Fruit fly (Drosophila melanogaster) whole organism, embryonic: ENCODE measurements around the gene Sidpn.
A peak's percentile ranks its signal among the peaks of the same experiment; 100 is the strongest.

Experiments
- Bteb2 ChIP-seq: fragments of 200-800 bp; sonication (Bioruptor generic); optimal IDR thresholded peaks from 2 replicates; lab custom pipeline; 2016; ENCODE audit warnings: missing biosample characterization, missing genetic modification characterization
- CG10543 ChIP-seq: fragments of 200-800 bp; sonication (Bioruptor generic); optimal IDR thresholded peaks from 3 replicates; lab custom pipeline; 2017; ENCODE audit warnings: missing biosample characterization, mild to moderate bottlenecking, missing genetic modification characterization, moderate library complexity
- CG12071 ChIP-seq: fragments of 200-800 bp; sonication (Bioruptor generic); optimal IDR thresholded peaks from 3 replicates; lab custom pipeline; 2018; ENCODE audit warnings: missing biosample characterization, mild to moderate bottlenecking, missing genetic modification characterization
- CG1647 ChIP-seq: fragments of 200-800 bp; sonication (Bioruptor generic); optimal IDR thresholded peaks from 3 replicates; lab custom pipeline; 2016; ENCODE audit warnings: missing biosample characterization, missing genetic modification characterization
- CG17361 ChIP-seq: fragments of 200-800 bp; sonication (Bioruptor generic); IDR thresholded peaks from 3 replicates; pipeline ENCODE4 v1.3.6; 2022; ENCODE audit warnings: missing biosample characterization, missing genetic modification characterization
- CG18476 ChIP-seq: fragments of 200-800 bp; sonication (Bioruptor generic); optimal IDR thresholded peaks from 2 replicates; lab custom pipeline; 2016; ENCODE audit warnings: missing biosample characterization, mild to moderate bottlenecking, missing genetic modification characterization
- CG18599 ChIP-seq: fragments of 200-800 bp; sonication (Bioruptor generic); optimal IDR thresholded peaks from 3 replicates; lab custom pipeline; 2017; ENCODE audit warnings: missing biosample characterization, missing genetic modification characterization, mild to moderate bottlenecking, moderate library complexity, missing genetic modification reagents
- CG2199 ChIP-seq: fragments of 200-800 bp; sonication (Bioruptor generic); IDR thresholded peaks from 3 replicates; pipeline ENCODE4 v1.3.6; 2022; ENCODE audit warnings: missing biosample characterization, missing genetic modification characterization
- CG2678 ChIP-seq: fragments of 200-800 bp; sonication (Bioruptor generic); optimal IDR thresholded peaks from 3 replicates; lab custom pipeline; 2019; ENCODE audit warnings: missing biosample characterization, mild to moderate bottlenecking, missing genetic modification characterization, moderate library complexity
- CG2875 ChIP-seq: fragments of 200-800 bp; sonication (Bioruptor generic); optimal IDR thresholded peaks from 2 replicates; lab custom pipeline; 2017; ENCODE audit warnings: missing biosample characterization, mild to moderate bottlenecking, missing genetic modification characterization, missing genetic modification reagents
- CG30431 ChIP-seq: fragments of 200-800 bp; sonication (Bioruptor generic); optimal IDR thresholded peaks from 2 replicates; lab custom pipeline; 2017; ENCODE audit warnings: missing biosample characterization, missing genetic modification characterization
- CG32772 ChIP-seq: fragments of 200-800 bp; sonication (Bioruptor generic); IDR thresholded peaks from 2 replicates; pipeline ENCODE4 v1.3.6; 2022; ENCODE audit warnings: missing biosample characterization, missing genetic modification characterization
- CG34376 ChIP-seq: fragments of 200-800 bp; sonication (Bioruptor generic); optimal IDR thresholded peaks from 2 replicates; lab custom pipeline; 2018; ENCODE audit warnings: missing biosample characterization, mild to moderate bottlenecking, missing genetic modification characterization
- CG3847 ChIP-seq: fragments of 200-800 bp; sonication (Bioruptor generic); IDR thresholded peaks from 2 replicates; pipeline ENCODE4 v1.3.6; 2022; ENCODE audit warnings: missing biosample characterization, missing genetic modification characterization
- CG43689 ChIP-seq: fragments of 200-800 bp; sonication (Bioruptor generic); IDR thresholded peaks from 2 replicates; pipeline ENCODE4 v1.3.6; 2022; ENCODE audit warnings: missing biosample characterization, missing genetic modification characterization
- CG6654 ChIP-seq: fragments of 200-800 bp; sonication (Bioruptor generic); optimal IDR thresholded peaks from 2 replicates; lab custom pipeline; 2017; ENCODE audit warnings: missing biosample characterization, mild to moderate bottlenecking, missing genetic modification characterization
- CG6854 ChIP-seq: fragments of 200-800 bp; sonication (Bioruptor generic); optimal IDR thresholded peaks from 3 replicates; lab custom pipeline; 2017; ENCODE audit warnings: missing biosample characterization, mild to moderate bottlenecking, missing genetic modification characterization
- CG7745 ChIP-seq: fragments of 200-800 bp; sonication (Bioruptor generic); optimal IDR thresholded peaks from 2 replicates; lab custom pipeline; 2018; ENCODE audit warnings: missing biosample characterization, mild to moderate bottlenecking, missing genetic modification characterization, moderate library complexity
- CG7963 ChIP-seq: fragments of 200-800 bp; sonication (Bioruptor generic); IDR thresholded peaks from 3 replicates; pipeline ENCODE4 v1.3.6; 2022; ENCODE audit warnings: missing biosample characterization, missing genetic modification characterization; ENCODE audit not compliant: partially characterized antibody
- CHES-1-like ChIP-seq: fragments of 200-800 bp; sonication (Bioruptor generic); optimal IDR thresholded peaks from 2 replicates; lab custom pipeline; 2016; ENCODE audit warnings: missing biosample characterization, missing genetic modification characterization
- Chrac-16 ChIP-seq: fragments of 200-800 bp; sonication (Bioruptor generic); optimal IDR thresholded peaks from 3 replicates; lab custom pipeline; 2016; ENCODE audit warnings: missing biosample characterization, missing genetic modification characterization
- CkIIα-i1 ChIP-seq: fragments of 200-800 bp; sonication (Bioruptor generic); IDR thresholded peaks from 2 replicates; pipeline ENCODE4 v1.3.6; 2022; ENCODE audit warnings: missing biosample characterization, missing genetic modification characterization
- Dfd ChIP-seq, 2 experiments: fragments of >200 bp; optimal IDR thresholded peaks; 2 replicates each; lab custom pipeline; 2017; ENCODE audit warnings: missing biosample characterization in 2 of 2, missing genetic modification characterization in 2 of 2
- E2f1 ChIP-seq: fragments of 200-800 bp; sonication (Bioruptor generic); IDR thresholded peaks from 2 replicates; pipeline ENCODE4 v1.3.6; 2022; ENCODE audit warnings: missing biosample characterization, missing genetic modification characterization
- Hey ChIP-seq: fragments of 200-800 bp; sonication (Bioruptor generic); optimal IDR thresholded peaks from 3 replicates; lab custom pipeline; 2018; ENCODE audit warnings: missing biosample characterization, mild to moderate bottlenecking, missing genetic modification characterization
- HmgZ ChIP-seq: fragments of 200-800 bp; sonication (Bioruptor generic); optimal IDR thresholded peaks from 2 replicates; lab custom pipeline; 2018; ENCODE audit warnings: missing biosample characterization, mild to moderate bottlenecking, missing genetic modification characterization
- Hr3 ChIP-seq: fragments of 200-800 bp; sonication (Bioruptor generic); optimal IDR thresholded peaks from 3 replicates; lab custom pipeline; 2016; ENCODE audit warnings: missing biosample characterization, missing genetic modification characterization
- Jarid2 ChIP-seq: fragments of 200-800 bp; sonication (Bioruptor generic); optimal IDR thresholded peaks from 3 replicates; lab custom pipeline; 2017; ENCODE audit warnings: mild to moderate bottlenecking, missing biosample characterization, missing genetic modification reagents, missing genetic modification characterization
- Max ChIP-seq: fragments of 200-800 bp; sonication (Bioruptor generic); optimal IDR thresholded peaks from 2 replicates; lab custom pipeline; 2016; ENCODE audit warnings: missing biosample characterization, mild to moderate bottlenecking, missing genetic modification characterization
- Rfx ChIP-seq: fragments of 200-800 bp; sonication (Bioruptor generic); IDR thresholded peaks from 2 replicates; pipeline ENCODE4 v1.3.6; 2022; ENCODE audit warnings: missing biosample characterization, missing genetic modification characterization
- Taf1 ChIP-seq: fragments of 200-800 bp; sonication (Bioruptor generic); IDR thresholded peaks from 2 replicates; pipeline ENCODE4 v1.3.6; 2022; ENCODE audit warnings: missing biosample characterization, missing genetic modification characterization
- bbx ChIP-seq: fragments of 200-800 bp; sonication (Bioruptor generic); IDR thresholded peaks from 2 replicates; pipeline ENCODE4 v1.3.6; 2022; ENCODE audit warnings: missing biosample characterization, missing genetic modification characterization; ENCODE audit not compliant: partially characterized antibody
- bigmax ChIP-seq: fragments of 200-800 bp; sonication (Bioruptor generic); optimal IDR thresholded peaks from 2 replicates; lab custom pipeline; 2018; ENCODE audit warnings: missing biosample characterization, mild to moderate bottlenecking, missing genetic modification characterization
- cas ChIP-seq: fragments of 200-800 bp; sonication (Bioruptor generic); IDR thresholded peaks from 2 replicates; pipeline ENCODE4 v1.3.6; 2022; ENCODE audit warnings: missing biosample characterization, missing genetic modification characterization
- chm ChIP-seq: fragments of 200-800 bp; sonication (Bioruptor generic); IDR thresholded peaks from 2 replicates; pipeline ENCODE4 v1.3.6; 2022; ENCODE audit warnings: missing biosample characterization, missing genetic modification characterization
- ci ChIP-seq: fragments of 200-800 bp; sonication (Bioruptor generic); IDR thresholded peaks from 3 replicates; pipeline ENCODE4 v1.3.6; 2022; ENCODE audit warnings: missing biosample characterization, missing genetic modification characterization
- dysf ChIP-seq: fragments of 200-800 bp; sonication (Bioruptor generic); IDR thresholded peaks from 3 replicates; pipeline ENCODE4 v1.3.6; 2022; ENCODE audit warnings: missing biosample characterization, missing genetic modification characterization
- gcm2 ChIP-seq: fragments of 200-800 bp; sonication (Bioruptor generic); optimal IDR thresholded peaks from 2 replicates; lab custom pipeline; 2016; ENCODE audit warnings: missing biosample characterization, missing genetic modification characterization
- jumu ChIP-seq: fragments of 200-800 bp; sonication (Bioruptor generic); optimal IDR thresholded peaks from 3 replicates; lab custom pipeline; 2016; ENCODE audit warnings: missing biosample characterization, missing genetic modification characterization
- knrl ChIP-seq: fragments of 200-800 bp; sonication (Bioruptor generic); IDR thresholded peaks from 3 replicates; pipeline ENCODE4 v1.3.6; 2022; ENCODE audit warnings: missing biosample characterization, missing genetic modification characterization; ENCODE audit not compliant: partially characterized antibody
- lab ChIP-seq: fragments of 200-800 bp; sonication (Bioruptor generic); optimal IDR thresholded peaks from 3 replicates; lab custom pipeline; 2017; ENCODE audit warnings: missing biosample characterization, missing genetic modification characterization, mild to moderate bottlenecking, moderate library complexity, missing genetic modification reagents
- lola ChIP-seq, 3 experiments: fragments of >200 bp in 2 of 3; fragments of 200-800 bp in 1 of 3; sonication (Bioruptor generic) in 1 of 3; optimal IDR thresholded peaks; 2 replicates each; lab custom pipeline; 2017 to 2019; ENCODE audit warnings: missing biosample characterization in 3 of 3, missing genetic modification characterization in 3 of 3, mild to moderate bottlenecking in 1 of 3, moderate library complexity in 1 of 3
- mld ChIP-seq: fragments of 200-800 bp; sonication (Bioruptor generic); IDR thresholded peaks from 3 replicates; pipeline ENCODE4 v1.3.6; 2022; ENCODE audit warnings: missing biosample characterization, missing genetic modification characterization; ENCODE audit not compliant: partially characterized antibody
- so ChIP-seq: fragments of 200-800 bp; sonication (Bioruptor generic); IDR thresholded peaks from 3 replicates; pipeline ENCODE4 v1.3.6; 2022; ENCODE audit warnings: missing biosample characterization, missing genetic modification characterization
- sqz ChIP-seq: fragments of 200-800 bp; sonication (Bioruptor generic); optimal IDR thresholded peaks from 3 replicates; lab custom pipeline; 2018; ENCODE audit warnings: missing biosample characterization, mild to moderate bottlenecking, missing genetic modification characterization
- ssp ChIP-seq: fragments of 200-800 bp; sonication (Bioruptor generic); IDR thresholded peaks from 2 replicates; pipeline ENCODE4 v1.3.6; 2022; ENCODE audit warnings: missing biosample characterization, missing genetic modification characterization
- tio ChIP-seq: fragments of 200-800 bp; sonication (Bioruptor generic); optimal IDR thresholded peaks from 2 replicates; lab custom pipeline; 2017; ENCODE audit warnings: missing biosample characterization, missing genetic modification characterization, inconsistent platforms
- tx ChIP-seq: fragments of 200-800 bp; sonication (Bioruptor generic); optimal IDR thresholded peaks from 2 replicates; lab custom pipeline; 2016; ENCODE audit warnings: missing biosample characterization, missing genetic modification characterization
- wek ChIP-seq: fragments of 200-800 bp; sonication (Bioruptor generic); optimal IDR thresholded peaks from 3 replicates; lab custom pipeline; 2018; ENCODE audit warnings: missing biosample characterization, mild to moderate bottlenecking, missing genetic modification characterization, moderate library complexity
- z ChIP-seq: fragments of 200-800 bp; sonication (Bioruptor generic); IDR thresholded peaks from 3 replicates; pipeline ENCODE4 v1.3.6; 2022; ENCODE audit warnings: missing biosample characterization, missing genetic modification characterization

Sidpn gene

dm6 chr2L:18995660-18996417 is 31.7 kb upstream of the Sidpn start, which contains the start of gene CG10650 (continued):
- TF ChIP-seq CG7745 (tag; lab: Kevin White, UChicago), result no peak
- TF ChIP-seq Hr3, result no peak
- TF ChIP-seq Bteb2 (GFP tag; lab: Kevin White, UChicago), result no peak
- TF ChIP-seq tx (GFP tag; lab: Kevin White, UChicago), result no peak
- no peak for TF ChIP-seq CG6854 (GFP tag; lab: Kevin White, UChicago)
- peak; percentile 29 for TF ChIP-seq HmgZ (tag; lab: Kevin White, UChicago)
- TF ChIP-seq CG30431 (GFP tag; lab: Kevin White, UChicago), result no peak
- no peak for TF ChIP-seq Max (GFP tag; lab: Kevin White, UChicago)
- TF ChIP-seq sqz (GFP tag; lab: Kevin White, UChicago), result peak; percentile 61
- no peak for TF ChIP-seq Chrac-16 (GFP tag; lab: Kevin White, UChicago)
- TF ChIP-seq CG3847 (GFP tag; lab: Robert Waterston, UW), result no peak
- no peak for TF ChIP-seq wek (GFP tag; lab: Kevin White, UChicago)
- no peak for TF ChIP-seq ssp (GFP tag; lab: Robert Waterston, UW)
- TF ChIP-seq so (GFP tag; lab: Robert Waterston, UW), result no peak
- no peak for TF ChIP-seq CG1647 (GFP tag; lab: Kevin White, UChicago)
- peak; percentile 62 for TF ChIP-seq Jarid2 (GFP tag; lab: Kevin White, UChicago)
- TF ChIP-seq z (GFP tag; lab: Robert Waterston, UW), result no peak
- TF ChIP-seq CG18599 (GFP tag; lab: Kevin White, UChicago), result peak; percentile 13
- TF ChIP-seq knrl (GFP tag; lab: Robert Waterston, UW), result no peak
- TF ChIP-seq ci (GFP tag; lab: Robert Waterston, UW), result no peak
- no peak for TF ChIP-seq mld (GFP tag; lab: Robert Waterston, UW)
- no peak for TF ChIP-seq bigmax
- TF ChIP-seq CG2199 (GFP tag; lab: Robert Waterston, UW), result 0 out of 3 replicates have a peak, but pooled peaks have one; percentile 34
- no peak for TF ChIP-seq CG2875 (GFP tag; lab: Kevin White, UChicago)
- peak; percentile 64 for TF ChIP-seq CG10543 (GFP tag; lab: Kevin White, UChicago)
- no peak for TF ChIP-seq CkIIα-i1 (GFP tag; lab: Robert Waterston, UW)
- TF ChIP-seq lola (GFP tag; optimal IDR thresholded peaks at IDR 0.05; lab: Kevin White, UChicago), result no peak
- no peak for TF ChIP-seq CG7963 (GFP tag; lab: Robert Waterston, UW)
- TF ChIP-seq CHES-1-like, result no peak
- TF ChIP-seq tio (GFP tag; lab: Kevin White, UChicago), result no peak
- TF ChIP-seq CG6654 (GFP tag; lab: Kevin White, UChicago), result no peak
- TF ChIP-seq CG32772 (GFP tag; lab: Robert Waterston, UW), result no peak
- no peak for TF ChIP-seq chm (GFP tag; lab: Robert Waterston, UW)
- no peak for TF ChIP-seq bbx (GFP tag; lab: Robert Waterston, UW)
- TF ChIP-seq CG43689 (GFP tag; lab: Robert Waterston, UW), result no peak
- TF ChIP-seq Hey (tag; lab: Kevin White, UChicago), result peak; percentile 36
- TF ChIP-seq lab (GFP tag; lab: Kevin White, UChicago), result peak; percentile 47
- TF ChIP-seq CG12071 (GFP tag; lab: Kevin White, UChicago), result no peak
- no peak for TF ChIP-seq jumu
- TF ChIP-seq gcm2 (GFP tag; lab: Kevin White, UChicago), result no peak
- TF ChIP-seq Rfx (GFP tag; lab: Robert Waterston, UW), result no peak
- no peak for TF ChIP-seq CG2678 (tag; lab: Kevin White, UChicago)
- no peak for TF ChIP-seq Taf1 (GFP tag; lab: Robert Waterston, UW)
- no peak for TF ChIP-seq Dfd (GFP tag; optimal IDR thresholded peaks at IDR 0.05; lab: Kevin White, UChicago)
- TF ChIP-seq CG18476, result no peak
- no peak for TF ChIP-seq CG17361 (GFP tag; lab: Robert Waterston, UW)
- peak; percentile 17 for TF ChIP-seq CG34376 (GFP tag; lab: Kevin White, UChicago)
- TF ChIP-seq E2f1 (GFP tag; lab: Robert Waterston, UW), result no peak
- TF ChIP-seq dysf (GFP tag; lab: Robert Waterston, UW), result no peak
- TF ChIP-seq cas, result no peak
